Fruit fly (Drosophila melanogaster) whole organism, embryonic: ENCODE data around the gene CG32706.

Experiments
- Atf6 ChIP-seq: fragments of 200-800 bp; sonication (Bioruptor generic); IDR thresholded peaks from 2 replicates; pipeline ENCODE4 v1.3.6; 2022; ENCODE audit warnings: missing biosample characterization, missing genetic modification characterization
- Bgb ChIP-seq: fragments of 200-800 bp; sonication (Bioruptor generic); IDR thresholded peaks from 2 replicates; pipeline ENCODE4 v1.3.6; 2022; ENCODE audit warnings: missing biosample characterization, missing genetic modification characterization; ENCODE audit not compliant: partially characterized antibody
- Blimp-1 ChIP-seq: fragments of 200-800 bp; sonication (Bioruptor generic); optimal IDR thresholded peaks from 3 replicates; lab custom pipeline; 2018; ENCODE audit warnings: missing biosample characterization, missing genetic modification characterization, mild to moderate bottlenecking, moderate library complexity, missing genetic modification reagents
- BtbVII ChIP-seq: fragments of 200-800 bp; sonication (Bioruptor generic); optimal IDR thresholded peaks from 3 replicates; lab custom pipeline; 2017; ENCODE audit warnings: missing biosample characterization, mild to moderate bottlenecking, missing genetic modification characterization
- Bteb2 ChIP-seq: fragments of 200-800 bp; sonication (Bioruptor generic); optimal IDR thresholded peaks from 2 replicates; lab custom pipeline; 2016; ENCODE audit warnings: missing biosample characterization, missing genetic modification characterization
- CG10543 ChIP-seq: fragments of 200-800 bp; sonication (Bioruptor generic); optimal IDR thresholded peaks from 3 replicates; lab custom pipeline; 2017; ENCODE audit warnings: missing biosample characterization, mild to moderate bottlenecking, missing genetic modification characterization, moderate library complexity
- CG11456 ChIP-seq: fragments of 200-800 bp; sonication (Bioruptor generic); IDR thresholded peaks from 3 replicates; pipeline ENCODE4 v1.3.6; 2022; ENCODE audit warnings: missing biosample characterization, missing genetic modification characterization
- CG12391 ChIP-seq: fragments of 200-800 bp; sonication (Bioruptor generic); optimal IDR thresholded peaks from 3 replicates; lab custom pipeline; 2018; ENCODE audit warnings: missing biosample characterization, mild to moderate bottlenecking, missing genetic modification characterization, moderate library complexity
- CG13424 ChIP-seq: fragments of 200-800 bp; sonication (Bioruptor generic); optimal IDR thresholded peaks from 2 replicates; lab custom pipeline; 2019; ENCODE audit warnings: missing biosample characterization, mild to moderate bottlenecking, missing genetic modification characterization, moderate library complexity
- CG15514 ChIP-seq: fragments of 200-800 bp; sonication (Bioruptor generic); optimal IDR thresholded peaks from 3 replicates; lab custom pipeline; 2017; ENCODE audit warnings: missing biosample characterization, missing genetic modification characterization, mild to moderate bottlenecking, moderate library complexity, missing genetic modification reagents
- CG1603 ChIP-seq: fragments of 200-800 bp; sonication (Bioruptor generic); optimal IDR thresholded peaks from 2 replicates; lab custom pipeline; 2019; ENCODE audit warnings: missing biosample characterization, mild to moderate bottlenecking, missing genetic modification characterization, moderate library complexity
- CG16863 ChIP-seq: fragments of 200-800 bp; sonication (Bioruptor generic); optimal IDR thresholded peaks from 3 replicates; lab custom pipeline; 2016; ENCODE audit warnings: missing biosample characterization, missing genetic modification characterization
- CG2116 ChIP-seq: fragments of 200-800 bp; sonication (Bioruptor generic); optimal IDR thresholded peaks from 3 replicates; lab custom pipeline; 2018; ENCODE audit warnings: missing biosample characterization, mild to moderate bottlenecking, missing genetic modification characterization
- CG4854 ChIP-seq: fragments of 200-800 bp; sonication (Bioruptor generic); optimal IDR thresholded peaks from 2 replicates; lab custom pipeline; 2016; ENCODE audit warnings: missing biosample characterization, missing genetic modification characterization, inconsistent platforms
- CG6813 ChIP-seq: fragments of 200-800 bp; sonication (Bioruptor generic); optimal IDR thresholded peaks from 2 replicates; lab custom pipeline; 2017; ENCODE audit warnings: missing biosample characterization, missing genetic modification characterization, mild to moderate bottlenecking, moderate library complexity, missing genetic modification reagents
- CG8924 ChIP-seq: fragments of 200-800 bp; optimal IDR thresholded peaks from 3 replicates; lab custom pipeline; 2019; ENCODE audit warnings: missing biosample characterization, mild to moderate bottlenecking, missing genetic modification characterization, moderate library complexity
- CG9797 ChIP-seq: fragments of 200-800 bp; sonication (Bioruptor generic); optimal IDR thresholded peaks from 3 replicates; lab custom pipeline; 2018; ENCODE audit warnings: missing biosample characterization, mild to moderate bottlenecking, missing genetic modification characterization
- CG9817 ChIP-seq: fragments of 200-800 bp; sonication (Bioruptor generic); optimal IDR thresholded peaks from 2 replicates; lab custom pipeline; 2018; ENCODE audit warnings: missing biosample characterization, mild to moderate bottlenecking, missing genetic modification characterization, moderate library complexity
- CTCF ChIP-seq: fragments of 200-800 bp; sonication (Bioruptor generic); optimal IDR thresholded peaks from 2 replicates; lab custom pipeline; 2017; ENCODE audit warnings: missing biosample characterization, mild to moderate bottlenecking, missing genetic modification characterization, moderate library complexity
- D ChIP-seq, 2 experiments: fragments of 200-800 bp in 1 of 2; fragments of >200 bp in 1 of 2; sonication (Bioruptor generic) in 1 of 2; optimal IDR thresholded peaks; 2 replicates in 1 of 2; 3 replicates in 1 of 2; lab custom pipeline; 2017; ENCODE audit warnings: mild to moderate bottlenecking in 1 of 2, missing biosample characterization in 1 of 2, missing genetic modification characterization in 1 of 2, missing genetic modification reagents in 1 of 2
- D19A ChIP-seq: fragments of 200-800 bp; optimal IDR thresholded peaks from 3 replicates; lab custom pipeline; 2019; ENCODE audit warnings: missing biosample characterization, mild to moderate bottlenecking, missing genetic modification characterization, moderate library complexity
- Dfd ChIP-seq, 2 experiments: fragments of >200 bp; optimal IDR thresholded peaks; 2 replicates each; lab custom pipeline; 2017; ENCODE audit warnings: missing biosample characterization in 2 of 2, missing genetic modification characterization in 2 of 2
- Drgx ChIP-seq: fragments of 200-800 bp; sonication (Bioruptor generic); IDR thresholded peaks from 2 replicates; pipeline ENCODE4 v1.3.6; 2022; ENCODE audit warnings: missing biosample characterization, missing genetic modification characterization
- E2f1 ChIP-seq: fragments of 200-800 bp; sonication (Bioruptor generic); IDR thresholded peaks from 2 replicates; pipeline ENCODE4 v1.3.6; 2022; ENCODE audit warnings: missing biosample characterization, missing genetic modification characterization
- Ets65A ChIP-seq: fragments of 200-800 bp; sonication (Bioruptor generic); peaks from one replicate; lab custom pipeline; 2016; ENCODE audit warnings: missing biosample characterization, missing genetic modification characterization
- Med ChIP-seq: fragments of 200-800 bp; sonication (Bioruptor generic); peaks from one replicate; lab custom pipeline; 2016; ENCODE audit warnings: missing biosample characterization, missing genetic modification characterization, mild to moderate bottlenecking, inconsistent platforms, moderate library complexity
- Mrtf ChIP-seq: fragments of 200-800 bp; sonication (Bioruptor generic); IDR thresholded peaks from 3 replicates; pipeline ENCODE4 v1.3.6; 2022; ENCODE audit warnings: missing biosample characterization, missing genetic modification characterization
- NfI ChIP-seq: fragments of 200-800 bp; sonication (Bioruptor generic); optimal IDR thresholded peaks from 3 replicates; lab custom pipeline; 2018; ENCODE audit warnings: missing biosample characterization, mild to moderate bottlenecking, missing genetic modification characterization, moderate library complexity
- Rfx ChIP-seq: fragments of 200-800 bp; sonication (Bioruptor generic); IDR thresholded peaks from 2 replicates; pipeline ENCODE4 v1.3.6; 2022; ENCODE audit warnings: missing biosample characterization, missing genetic modification characterization
- Side ChIP-seq: fragments of 200-800 bp; sonication (Bioruptor generic); optimal IDR thresholded peaks from 2 replicates; lab custom pipeline; 2016; ENCODE audit warnings: missing biosample characterization, missing genetic modification characterization
- Taf1 ChIP-seq: fragments of 200-800 bp; sonication (Bioruptor generic); IDR thresholded peaks from 2 replicates; pipeline ENCODE4 v1.3.6; 2022; ENCODE audit warnings: missing biosample characterization, missing genetic modification characterization
- ab ChIP-seq: fragments of 200-800 bp; sonication (Bioruptor generic); optimal IDR thresholded peaks from 2 replicates; lab custom pipeline; 2016; ENCODE audit warnings: missing biosample characterization, missing genetic modification characterization
- ara ChIP-seq: fragments of 200-800 bp; sonication (Bioruptor generic); IDR thresholded peaks from 2 replicates; pipeline ENCODE4 v1.3.6; 2022; ENCODE audit warnings: missing biosample characterization, missing genetic modification characterization
- bsh ChIP-seq, 2 experiments: fragments of 200-800 bp; sonication (Bioruptor generic); optimal IDR thresholded peaks; 2 replicates each; lab custom pipeline; 2017 to 2018; ENCODE audit warnings: mild to moderate bottlenecking in 2 of 2, missing biosample characterization in 2 of 2, missing genetic modification characterization in 2 of 2, moderate library complexity in 1 of 2
- chinmo ChIP-seq: fragments of 200-800 bp; sonication (Bioruptor generic); IDR thresholded peaks from 4 replicates; pipeline ENCODE4 v1.3.6; 2022; ENCODE audit warnings: missing biosample characterization, missing genetic modification characterization; ENCODE audit not compliant: partially characterized antibody
- dmrt11E ChIP-seq: fragments of 200-800 bp; sonication (Bioruptor generic); optimal IDR thresholded peaks from 3 replicates; lab custom pipeline; 2018; ENCODE audit warnings: missing biosample characterization, mild to moderate bottlenecking, missing genetic modification characterization, moderate library complexity
- dpn ChIP-seq, 2 experiments: fragments of 200-800 bp; sonication (Bioruptor generic); optimal IDR thresholded peaks; 3 replicates each; lab custom pipeline; 2016; ENCODE audit warnings: missing biosample characterization in 2 of 2, missing genetic modification characterization in 2 of 2
- grau ChIP-seq: fragments of 200-800 bp; optimal IDR thresholded peaks from 3 replicates; lab custom pipeline; 2019; ENCODE audit warnings: missing biosample characterization, mild to moderate bottlenecking, missing genetic modification characterization, moderate library complexity
- hkb ChIP-seq, 2 experiments: fragments of 200-800 bp in 1 of 2; fragments of >200 bp in 1 of 2; sonication (Bioruptor generic) in 1 of 2; IDR thresholded peaks in 1 of 2; optimal IDR thresholded peaks in 1 of 2; 2 replicates each; pipeline versions ENCODE4 v1.3.6 to Lab custom; 2017 to 2022; ENCODE audit warnings: missing biosample characterization in 1 of 2, missing genetic modification characterization in 1 of 2
- lmd ChIP-seq: fragments of 200-800 bp; sonication (Bioruptor generic); IDR thresholded peaks from 2 replicates; pipeline ENCODE4 v1.3.6; 2022; ENCODE audit warnings: missing biosample characterization, missing genetic modification characterization
- mam ChIP-seq: fragments of 200-800 bp; sonication (Bioruptor generic); optimal IDR thresholded peaks from 3 replicates; lab custom pipeline; 2016; ENCODE audit warnings: missing biosample characterization, missing genetic modification characterization
- nau ChIP-seq: fragments of 200-800 bp; sonication (Bioruptor generic); optimal IDR thresholded peaks from 3 replicates; lab custom pipeline; 2017; ENCODE audit warnings: missing biosample characterization, mild to moderate bottlenecking, missing genetic modification characterization, missing genetic modification reagents
- pfk ChIP-seq: fragments of 200-800 bp; sonication (Bioruptor generic); optimal IDR thresholded peaks from 2 replicates; lab custom pipeline; 2018; ENCODE audit warnings: missing biosample characterization, mild to moderate bottlenecking, missing genetic modification characterization, moderate library complexity
- phol ChIP-seq: fragments of 200-800 bp; sonication (Bioruptor generic); optimal IDR thresholded peaks from 3 replicates; lab custom pipeline; 2018; ENCODE audit warnings: missing biosample characterization, mild to moderate bottlenecking, missing genetic modification characterization, moderate library complexity
- prd ChIP-seq, 3 experiments: fragments of >200 bp in 2 of 3; fragments of 200-800 bp in 1 of 3; sonication (Bioruptor generic) in 1 of 3; optimal IDR thresholded peaks in 2 of 3; IDR thresholded peaks in 1 of 3; 2 replicates in 2 of 3; 3 replicates in 1 of 3; pipeline versions ENCODE4 v1.3.6 to Lab custom; 2017 to 2022; ENCODE audit warnings: missing biosample characterization in 1 of 3, missing genetic modification characterization in 1 of 3

Gene CG32706

DNA sequence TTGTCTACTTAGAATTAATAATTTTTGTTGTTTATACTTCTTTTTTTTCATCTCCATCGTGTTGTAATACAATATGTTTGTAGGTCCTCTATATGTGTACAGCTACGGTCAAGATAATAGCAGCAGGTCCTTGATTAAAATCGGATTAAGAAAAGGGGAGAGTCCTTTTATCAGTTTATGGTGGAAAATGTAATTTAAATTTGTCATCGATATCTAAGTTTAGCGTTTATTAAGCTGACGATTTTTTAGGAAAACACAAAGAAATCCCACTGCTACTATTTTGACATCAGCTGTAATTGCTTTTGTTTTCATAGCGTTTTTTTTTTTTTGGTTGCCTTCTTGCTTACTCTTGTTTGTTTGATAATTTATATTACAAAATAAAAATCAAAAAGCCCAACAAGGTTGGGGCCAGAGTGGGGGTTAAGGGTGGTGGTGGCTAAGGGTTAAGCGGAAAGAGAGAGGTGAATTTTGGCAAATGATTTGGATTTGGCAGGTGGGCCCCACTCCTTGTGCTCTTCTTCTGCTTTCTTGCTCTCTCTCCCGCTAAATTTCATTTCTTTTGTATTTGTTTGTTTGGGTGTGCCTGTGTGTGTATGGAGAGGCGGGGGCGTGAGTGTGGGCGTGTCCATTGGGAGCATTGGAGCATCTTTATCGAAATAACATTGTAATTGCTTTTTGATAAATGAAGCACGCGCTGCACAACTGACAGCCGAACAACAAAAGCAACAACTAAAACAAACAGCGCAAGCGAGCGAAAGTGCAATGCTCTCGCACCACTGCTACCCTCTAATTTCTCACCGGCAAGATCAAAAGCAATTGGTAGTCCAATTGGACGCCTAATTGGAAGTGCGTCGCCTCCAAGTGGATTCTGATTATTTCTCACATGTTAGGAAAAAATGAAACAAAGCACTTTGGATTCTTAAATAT lies 34.2 kb downstream of the CG32706 start (continued):
- TF ChIP-seq D (optimal IDR thresholded peaks at IDR 0.05; lab: Kevin White, UChicago) (no peak), D (GFP tag; optimal IDR thresholded peaks at IDR 0.05; lab: Kevin White, UChicago) (peak; percentile 37), Drgx (GFP tag; lab: Robert Waterston, UW) (peak; percentile 34; the same call in 1 of the 2 replicates), grau (tag; lab: Kevin White, UChicago) (peak; percentile 56), dmrt11E (peak; percentile 11), Atf6 (GFP tag; lab: Robert Waterston, UW) (peak; percentile 37; the same call in 1 of the 2 replicates), pfk (no peak), D19A (tag; lab: Kevin White, UChicago) (peak; percentile 55), CG16863 (GFP tag; lab: Kevin White, UChicago) (peak; percentile 0), CG10543 (GFP tag; lab: Kevin White, UChicago) (no peak), lmd (GFP tag; lab: Robert Waterston, UW) (peak; percentile 32; the same call in 1 of the 2 replicates), ara (GFP tag; lab: Robert Waterston, UW) (no peak), Side (GFP tag; lab: Kevin White, UChicago) (peak; percentile 7), CG12391 (tag; lab: Kevin White, UChicago) (peak; percentile 45), CG4854 (GFP tag; lab: Kevin White, UChicago) (peak; percentile 12), dpn (GFP tag; optimal IDR thresholded peaks at IDR 0.05; lab: Kevin White, UChicago) (peak; percentile 24 to 32), CG6813 (GFP tag; lab: Kevin White, UChicago) (peak; percentile 53), Taf1 (GFP tag; lab: Robert Waterston, UW) (peak; percentile 19; the same call in 1 of the 2 replicates), hkb (optimal IDR thresholded peaks at IDR 0.05; lab: Kevin White, UChicago) (no peak), hkb (GFP tag; IDR thresholded peaks at IDR 0.05; lab: Robert Waterston, UW) (peak; percentile 39; the same call in 1 of the 2 replicates), Bgb (GFP tag; lab: Robert Waterston, UW) (0 out of 2 replicates have a peak, but pooled peaks have one; percentile 9), CG9797 (GFP tag; lab: Kevin White, UChicago) (no peak), Bteb2 (GFP tag; lab: Kevin White, UChicago) (peak; percentile 39), prd (optimal IDR thresholded peaks at IDR 0.05; lab: Kevin White, UChicago) (no peak), prd (GFP tag; IDR thresholded peaks at IDR 0.05; lab: Robert Waterston, UW) (0 out of 3 replicates have a peak, but pooled peaks have one; percentile 43), Mrtf (GFP tag; lab: Robert Waterston, UW) (peak; percentile 40; the same call in 1 of the 3 replicates), CG13424 (tag; lab: Kevin White, UChicago) (peak; percentile 50), Blimp-1 (GFP tag; lab: Kevin White, UChicago) (peak; percentile 60), Rfx (GFP tag; lab: Robert Waterston, UW) (peak; percentile 34; the same call in 1 of the 2 replicates), E2f1 (GFP tag; lab: Robert Waterston, UW) (0 out of 2 replicates have a peak, but pooled peaks have one; percentile 32), chinmo (no peak), Ets65A (GFP tag; lab: Kevin White, UChicago) (peak; percentile 77), mam (GFP tag; lab: Kevin White, UChicago) (peak; percentile 47), NfI (GFP tag; lab: Kevin White, UChicago) (peak; percentile 28), BtbVII (GFP tag; lab: Kevin White, UChicago) (peak; percentile 45), bsh (GFP tag; optimal IDR thresholded peaks at IDR 0.05; lab: Kevin White, UChicago) (peak in 1 of 2 experiments; percentile 62), CG15514 (peak; percentile 21), CTCF (GFP tag; lab: Kevin White, UChicago) (no peak), CG8924 (tag; lab: Kevin White, UChicago) (peak; percentile 57), CG9817 (tag; lab: Kevin White, UChicago) (no peak), CG2116 (peak; percentile 19), Dfd (GFP tag; optimal IDR thresholded peaks at IDR 0.05; lab: Kevin White, UChicago) (no peak), phol (tag; lab: Kevin White, UChicago) (peak; percentile 54), CG11456 (GFP tag; lab: Robert Waterston, UW) (0 out of 3 replicates have a peak, but pooled peaks have one; percentile 10), nau (GFP tag; lab: Kevin White, UChicago) (peak; percentile 59), ab (GFP tag; lab: Kevin White, UChicago) (no peak), Med (peak; percentile 86), CG1603 (tag; lab: Kevin White, UChicago) (peak; percentile 35)
